Worm (Caenorhabditis elegans): ENCODE data around the gene Y57E12AL.2.

ce11 chrV:7068861-7069260 is 11.0 kb downstream of the Y57E12AL.2 start:
- TF ChIP-seq pes-1 (GFP tag; IDR thresholded peaks at IDR 0.05) (no peak), sea-1 (GFP tag; conservative IDR thresholded peaks at IDR 0.05) (no peak), hnd-1 (tag; optimal IDR thresholded peaks at IDR 0.05) (no peak), scrt-1 (GFP tag; IDR thresholded peaks at IDR 0.05) (no peak), B0310.2 (tag; optimal IDR thresholded peaks at IDR 0.05) (no peak)
